Worm (Caenorhabditis elegans): Measurements from ENCODE around the gene Y53G8AM.7.

ce11 chrIII:3278610-3279009, 12.1 kb upstream of the Y53G8AM.7 start, which contains the start of gene Y53G8AM.8:
- TF ChIP-seq unc-62 (GFP tag; optimal IDR thresholded peaks at IDR 0.05) = no peak
- TF ChIP-seq zag-1 (tag; optimal IDR thresholded peaks at IDR 0.05) = no peak
- no peak for TF ChIP-seq ztf-4 (tag; optimal IDR thresholded peaks at IDR 0.05)
- no peak for TF ChIP-seq nhr-237 (tag; optimal IDR thresholded peaks at IDR 0.05)
- no peak for TF ChIP-seq R02D3.7 (tag; optimal IDR thresholded peaks at IDR 0.05)
- no peak for TF ChIP-seq mdl-1 (tag; optimal IDR thresholded peaks at IDR 0.05)
- TF ChIP-seq aly-2 (tag; optimal IDR thresholded peaks at IDR 0.05) = no peak
